Worm (Caenorhabditis elegans) whole organism, mixed stage, embryonic: Measurements from ENCODE around the gene F08F1.4.

Experiments used
- mep-1 ChIP-seq: fragments of 150-350 bp; optimal IDR thresholded peaks from 2 replicates; lab custom pipeline; 2017; ENCODE audit warnings: missing biosample characterization, missing genetic modification reagents, missing genetic modification characterization, inconsistent platforms
- nhr-237 ChIP-seq: fragments of 150-350 bp; optimal IDR thresholded peaks from 2 replicates; lab custom pipeline; 2014; ENCODE audit warnings: missing biosample characterization, missing genetic modification characterization
- nhr-76 ChIP-seq: sonication (generic microtip); optimal IDR thresholded peaks from 2 replicates; lab custom pipeline; 2017; ENCODE audit warnings: missing biosample characterization, missing genetic modification characterization
- snpc-4 ChIP-seq: fragments of 150-350 bp; optimal IDR thresholded peaks from 2 replicates; lab custom pipeline; 2014; ENCODE audit warnings: missing biosample characterization, missing genetic modification characterization

ce11 chrX:8378312-8378711 lies 34.9 kb upstream of the F08F1.4 start, which contains the start of gene tbc-18:
- TF ChIP-seq nhr-76 (tag; lab: Kevin White, UChicago): no peak
- TF ChIP-seq mep-1: no peak
- TF ChIP-seq snpc-4 (tag; lab: Kevin White, UChicago): no peak
- TF ChIP-seq nhr-237: no peak
